Fruit fly (Drosophila melanogaster) whole organism, embryonic: ENCODE data around the gene CG14229.

Source experiments
- Atf6 ChIP-seq: fragments of 200-800 bp; sonication (Bioruptor generic); IDR thresholded peaks from 2 replicates; pipeline ENCODE4 v1.3.6; 2022; ENCODE audit warnings: missing biosample characterization, missing genetic modification characterization
- B-H1 ChIP-seq: fragments of 200-800 bp; sonication (Bioruptor generic); IDR thresholded peaks from 3 replicates; pipeline ENCODE4 v1.3.6; 2022; ENCODE audit warnings: missing biosample characterization, missing genetic modification characterization
- CG10654 ChIP-seq: fragments of 200-800 bp; sonication (Bioruptor generic); optimal IDR thresholded peaks from 2 replicates; lab custom pipeline; 2016; ENCODE audit warnings: missing biosample characterization, missing genetic modification characterization
- CG11085 ChIP-seq: fragments of 200-800 bp; sonication (Bioruptor generic); IDR thresholded peaks from 2 replicates; pipeline ENCODE4 v1.3.6; 2022; ENCODE audit warnings: missing biosample characterization, missing genetic modification characterization
- CG12236 ChIP-seq: fragments of 200-800 bp; sonication (Bioruptor generic); optimal IDR thresholded peaks from 2 replicates; lab custom pipeline; 2016; ENCODE audit warnings: missing biosample characterization, missing genetic modification characterization
- CG1233 ChIP-seq: fragments of 200-800 bp; sonication (Bioruptor generic); optimal IDR thresholded peaks from 4 replicates; lab custom pipeline; 2018; ENCODE audit warnings: missing biosample characterization, mild to moderate bottlenecking, missing genetic modification characterization
- CG13296 ChIP-seq: fragments of 200-800 bp; sonication (Bioruptor generic); optimal IDR thresholded peaks from 3 replicates; lab custom pipeline; 2018; ENCODE audit warnings: missing biosample characterization, mild to moderate bottlenecking, missing genetic modification characterization
- CG15601 ChIP-seq: fragments of 200-800 bp; sonication (Bioruptor generic); optimal IDR thresholded peaks from 3 replicates; lab custom pipeline; 2019; ENCODE audit warnings: missing biosample characterization, mild to moderate bottlenecking, missing genetic modification characterization, moderate library complexity
- CG16815 ChIP-seq: fragments of 200-800 bp; sonication (Bioruptor generic); optimal IDR thresholded peaks from 3 replicates; lab custom pipeline; 2017; ENCODE audit warnings: missing biosample characterization, mild to moderate bottlenecking, missing genetic modification characterization
- CG1832 ChIP-seq: fragments of 200-800 bp; sonication (Bioruptor generic); optimal IDR thresholded peaks from 2 replicates; lab custom pipeline; 2017; ENCODE audit warnings: missing biosample characterization, mild to moderate bottlenecking, missing genetic modification characterization, inconsistent platforms
- CG18619 ChIP-seq: fragments of 200-800 bp; sonication (Bioruptor generic); optimal IDR thresholded peaks from 3 replicates; lab custom pipeline; 2017; ENCODE audit warnings: missing biosample characterization, mild to moderate bottlenecking, missing genetic modification characterization
- CG4282 ChIP-seq: fragments of 200-800 bp; sonication (Bioruptor generic); optimal IDR thresholded peaks from 2 replicates; lab custom pipeline; 2016; ENCODE audit warnings: missing biosample characterization, missing genetic modification characterization
- CG6765 ChIP-seq: fragments of 200-800 bp; sonication (Bioruptor generic); optimal IDR thresholded peaks from 3 replicates; lab custom pipeline; 2017; ENCODE audit warnings: missing biosample characterization, mild to moderate bottlenecking, missing genetic modification characterization
- CG6791 ChIP-seq: fragments of 200-800 bp; sonication (Bioruptor generic); IDR thresholded peaks from 3 replicates; pipeline ENCODE4 v1.3.6; 2022; ENCODE audit warnings: missing biosample characterization, missing genetic modification characterization; ENCODE audit not compliant: partially characterized antibody
- CG6854 ChIP-seq: fragments of 200-800 bp; sonication (Bioruptor generic); optimal IDR thresholded peaks from 3 replicates; lab custom pipeline; 2017; ENCODE audit warnings: missing biosample characterization, mild to moderate bottlenecking, missing genetic modification characterization
- CG8765 ChIP-seq: fragments of 200-800 bp; sonication (Bioruptor generic); IDR thresholded peaks from 2 replicates; pipeline ENCODE4 v1.3.6; 2022; ENCODE audit warnings: missing biosample characterization, missing genetic modification characterization
- CG9437 ChIP-seq: fragments of 200-800 bp; sonication (Bioruptor generic); optimal IDR thresholded peaks from 2 replicates; lab custom pipeline; 2018; ENCODE audit warnings: missing biosample characterization, mild to moderate bottlenecking, missing genetic modification characterization
- Dad ChIP-seq: fragments of 200-800 bp; sonication (Bioruptor generic); optimal IDR thresholded peaks from 3 replicates; lab custom pipeline; 2016; ENCODE audit warnings: missing biosample characterization, missing genetic modification characterization
- Dp ChIP-seq: fragments of 200-800 bp; sonication (Bioruptor generic); optimal IDR thresholded peaks from 2 replicates; lab custom pipeline; 2018; ENCODE audit warnings: missing biosample characterization, mild to moderate bottlenecking, missing genetic modification characterization, moderate library complexity
- Eip74EF ChIP-seq, 2 experiments: fragments of 200-800 bp in 1 of 2; fragments of >200 bp in 1 of 2; sonication (Bioruptor generic) in 1 of 2; optimal IDR thresholded peaks; 2 replicates each; lab custom pipeline; 2017 to 2019; ENCODE audit warnings: missing biosample characterization in 2 of 2, missing genetic modification characterization in 2 of 2, mild to moderate bottlenecking in 1 of 2, moderate library complexity in 1 of 2
- Fer2 ChIP-seq: fragments of 200-800 bp; sonication (Bioruptor generic); optimal IDR thresholded peaks from 2 replicates; lab custom pipeline; 2018; ENCODE audit warnings: missing biosample characterization, mild to moderate bottlenecking, missing genetic modification characterization, moderate library complexity
- HLH54F ChIP-seq: fragments of 200-800 bp; sonication (Bioruptor generic); optimal IDR thresholded peaks from 3 replicates; lab custom pipeline; 2016; ENCODE audit warnings: missing biosample characterization, missing genetic modification characterization
- Hmx ChIP-seq: fragments of 200-800 bp; sonication (Bioruptor generic); optimal IDR thresholded peaks from 2 replicates; lab custom pipeline; 2016; ENCODE audit warnings: missing biosample characterization, missing genetic modification characterization
- Kr ChIP-seq: fragments of 200-800 bp; sonication (Bioruptor generic); optimal IDR thresholded peaks from 2 replicates; lab custom pipeline; 2017; ENCODE audit warnings: missing biosample characterization, mild to moderate bottlenecking, missing genetic modification characterization
- Max ChIP-seq: fragments of 200-800 bp; sonication (Bioruptor generic); optimal IDR thresholded peaks from 2 replicates; lab custom pipeline; 2016; ENCODE audit warnings: missing biosample characterization, mild to moderate bottlenecking, missing genetic modification characterization
- NC2α ChIP-seq: fragments of 200-800 bp; sonication (Bioruptor generic); optimal IDR thresholded peaks from 2 replicates; lab custom pipeline; 2016; ENCODE audit warnings: missing biosample characterization, missing genetic modification characterization
- NfI ChIP-seq: fragments of 200-800 bp; sonication (Bioruptor generic); optimal IDR thresholded peaks from 3 replicates; lab custom pipeline; 2018; ENCODE audit warnings: missing biosample characterization, mild to moderate bottlenecking, missing genetic modification characterization, moderate library complexity
- Poxn ChIP-seq: fragments of 200-800 bp; sonication (Bioruptor generic); IDR thresholded peaks from 2 replicates; pipeline ENCODE4 v1.3.6; 2022; ENCODE audit warnings: missing biosample characterization, missing genetic modification characterization
- Scr ChIP-seq: fragments of 200-800 bp; sonication (Bioruptor generic); IDR thresholded peaks from 2 replicates; pipeline ENCODE4 v1.3.6; 2022; ENCODE audit warnings: missing biosample characterization, missing genetic modification characterization; ENCODE audit not compliant: partially characterized antibody
- Side ChIP-seq: fragments of 200-800 bp; sonication (Bioruptor generic); optimal IDR thresholded peaks from 2 replicates; lab custom pipeline; 2016; ENCODE audit warnings: missing biosample characterization, missing genetic modification characterization
- ap ChIP-seq: fragments of 200-800 bp; sonication (Bioruptor generic); IDR thresholded peaks from 2 replicates; pipeline ENCODE4 v1.3.6; 2022; ENCODE audit warnings: missing biosample characterization, missing genetic modification characterization
- ato ChIP-seq: fragments of 200-800 bp; sonication (Bioruptor generic); IDR thresholded peaks from 2 replicates; pipeline ENCODE4 v1.3.6; 2022; ENCODE audit warnings: missing biosample characterization, missing genetic modification characterization; ENCODE audit not compliant: partially characterized antibody
- crc ChIP-seq: fragments of 200-800 bp; sonication (Bioruptor generic); optimal IDR thresholded peaks from 2 replicates; lab custom pipeline; 2016; ENCODE audit warnings: missing biosample characterization, missing genetic modification characterization
- croc ChIP-seq: fragments of 200-800 bp; sonication (Bioruptor generic); conservative IDR thresholded peaks from 3 replicates; pipeline ENCODE4 v1.3.6; 2022; ENCODE audit warnings: missing biosample characterization, missing genetic modification characterization
- eve ChIP-seq, 2 experiments: fragments of >200 bp; optimal IDR thresholded peaks; 2 replicates each; lab custom pipeline; 2017; ENCODE audit warnings: missing biosample characterization in 2 of 2, missing genetic modification characterization in 2 of 2
- fd64A ChIP-seq: fragments of 200-800 bp; sonication (Bioruptor generic); optimal IDR thresholded peaks from 3 replicates; lab custom pipeline; 2018; ENCODE audit warnings: missing biosample characterization, mild to moderate bottlenecking, missing genetic modification characterization
- gsb ChIP-seq: fragments of 200-800 bp; sonication (Bioruptor generic); IDR thresholded peaks from 2 replicates; pipeline ENCODE4 v1.3.6; 2022; ENCODE audit warnings: missing biosample characterization, missing genetic modification characterization
- jing ChIP-seq: fragments of 200-800 bp; sonication (Bioruptor generic); optimal IDR thresholded peaks from 2 replicates; lab custom pipeline; 2018; ENCODE audit warnings: missing biosample characterization, mild to moderate bottlenecking, missing genetic modification characterization
- kni ChIP-seq: fragments of 200-800 bp; sonication (Bioruptor generic); optimal IDR thresholded peaks from 3 replicates; lab custom pipeline; 2017; ENCODE audit warnings: mild to moderate bottlenecking, missing biosample characterization, missing genetic modification reagents, missing genetic modification characterization
- nerfin-1 ChIP-seq: fragments of 200-800 bp; sonication (Bioruptor generic); optimal IDR thresholded peaks from 3 replicates; lab custom pipeline; 2019; ENCODE audit warnings: missing biosample characterization, mild to moderate bottlenecking, missing genetic modification characterization, moderate library complexity
- oc ChIP-seq: fragments of 200-800 bp; sonication (Bioruptor generic); optimal IDR thresholded peaks from 2 replicates; lab custom pipeline; 2018; ENCODE audit warnings: missing biosample characterization, mild to moderate bottlenecking, missing genetic modification characterization, moderate library complexity
- org-1 ChIP-seq: fragments of 200-800 bp; sonication (Bioruptor generic); optimal IDR thresholded peaks from 2 replicates; lab custom pipeline; 2017; ENCODE audit warnings: missing biosample characterization, missing genetic modification characterization
- psq ChIP-seq: fragments of 200-800 bp; sonication (Bioruptor generic); optimal IDR thresholded peaks from 2 replicates; lab custom pipeline; 2017; ENCODE audit warnings: missing biosample characterization, missing genetic modification characterization
- rib ChIP-seq: fragments of 200-800 bp; sonication (Bioruptor generic); IDR thresholded peaks from 2 replicates; pipeline ENCODE4 v1.3.6; 2022; ENCODE audit warnings: missing biosample characterization, missing genetic modification characterization
- sd ChIP-seq: fragments of 200-800 bp; sonication (Bioruptor generic); optimal IDR thresholded peaks from 3 replicates; lab custom pipeline; 2018; ENCODE audit warnings: missing biosample characterization, mild to moderate bottlenecking, missing genetic modification characterization, moderate library complexity
- sisA ChIP-seq: fragments of 200-800 bp; sonication (Bioruptor generic); IDR thresholded peaks from 2 replicates; pipeline ENCODE4 v1.3.6; 2022; ENCODE audit warnings: missing biosample characterization, missing genetic modification characterization
- slbo ChIP-seq: fragments of 200-800 bp; sonication (Bioruptor generic); IDR thresholded peaks from 2 replicates; pipeline ENCODE4 v1.3.6; 2022; ENCODE audit warnings: missing biosample characterization, missing genetic modification characterization
- so ChIP-seq: fragments of 200-800 bp; sonication (Bioruptor generic); IDR thresholded peaks from 3 replicates; pipeline ENCODE4 v1.3.6; 2022; ENCODE audit warnings: missing biosample characterization, missing genetic modification characterization
- toy ChIP-seq: fragments of 200-800 bp; sonication (Bioruptor generic); IDR thresholded peaks from 2 replicates; pipeline ENCODE4 v1.3.6; 2022; ENCODE audit warnings: missing biosample characterization, missing genetic modification characterization
- trh ChIP-seq: fragments of 200-800 bp; sonication (Bioruptor generic); optimal IDR thresholded peaks from 2 replicates; lab custom pipeline; 2016; ENCODE audit warnings: missing biosample characterization, missing genetic modification characterization

The CG14229 gene

dm6 chrX:19651757-19652419 lies 43.2 kb downstream of the CG14229 start, which contains the start of the genes Ranbp21 and Elys (continued):
- TF ChIP-seq kni (no peak), CG16815 (GFP tag; lab: Kevin White, UChicago) (no peak), ap (GFP tag; lab: Robert Waterston, UW) (no peak; the same call in 1 of the 2 replicates), B-H1 (GFP tag; lab: Robert Waterston, UW) (no peak), slbo (GFP tag; lab: Robert Waterston, UW) (peak; percentile 77), org-1 (no peak), Atf6 (GFP tag; lab: Robert Waterston, UW) (no peak), CG9437 (GFP tag; lab: Kevin White, UChicago) (no peak), croc (GFP tag; lab: Robert Waterston, UW) (no peak), CG8765 (GFP tag; lab: Robert Waterston, UW) (peak; percentile 31; the same call in 1 of the 2 replicates), NfI (GFP tag; lab: Kevin White, UChicago) (peak; percentile 27), eve (GFP tag; optimal IDR thresholded peaks at IDR 0.05; lab: Kevin White, UChicago) (no peak), oc (tag; lab: Kevin White, UChicago) (no peak), Fer2 (tag; lab: Kevin White, UChicago) (no peak), fd64A (no peak), sisA (GFP tag; lab: Robert Waterston, UW) (peak; percentile 66), psq (GFP tag; lab: Kevin White, UChicago) (no peak), Dad (peak; percentile 65), gsb (GFP tag; lab: Robert Waterston, UW) (no peak), CG1832 (GFP tag; lab: Kevin White, UChicago) (no peak), crc (GFP tag; lab: Kevin White, UChicago) (peak; percentile 37), Hmx (GFP tag; lab: Kevin White, UChicago) (no peak), so (GFP tag; lab: Robert Waterston, UW) (no peak), Kr (GFP tag; lab: Kevin White, UChicago) (no peak), CG6765 (no peak), CG1233 (GFP tag; lab: Kevin White, UChicago) (peak; percentile 23), nerfin-1 (tag; lab: Kevin White, UChicago) (no peak), sd (no peak), ato (no peak), CG18619 (GFP tag; lab: Kevin White, UChicago) (peak; percentile 26), jing (GFP tag; lab: Kevin White, UChicago) (no peak), NC2α (GFP tag; lab: Kevin White, UChicago) (no peak), CG6854 (GFP tag; lab: Kevin White, UChicago) (no peak), Poxn (GFP tag; lab: Robert Waterston, UW) (no peak), CG15601 (tag; lab: Kevin White, UChicago) (no peak), CG11085 (GFP tag; lab: Robert Waterston, UW) (0 out of 2 replicates have a peak, but pooled peaks have one; percentile 9), HLH54F (GFP tag; lab: Kevin White, UChicago) (peak; percentile 76), CG4282 (GFP tag; lab: Kevin White, UChicago) (no peak), rib (GFP tag; lab: Robert Waterston, UW) (peak; percentile 86), CG6791 (GFP tag; lab: Robert Waterston, UW) (peak; percentile 6; the same call in 1 of the 3 replicates), Eip74EF (GFP tag; optimal IDR thresholded peaks at IDR 0.05; lab: Kevin White, UChicago) (no peak), Max (GFP tag; lab: Kevin White, UChicago) (peak; percentile 64), CG12236 (no peak), Side (peak; percentile 43), Dp (GFP tag; lab: Kevin White, UChicago) (peak; percentile 44), CG13296 (no peak), toy (GFP tag; lab: Robert Waterston, UW) (no peak), CG10654 (GFP tag; lab: Kevin White, UChicago) (no peak), Scr (GFP tag; lab: Robert Waterston, UW) (peak; percentile 50), trh (no peak)
